Fruit fly (Drosophila melanogaster) whole organism, embryonic: ENCODE results near the gene CG14237.
A peak's percentile ranks its signal among the peaks of the same experiment; 100 is the strongest.

Experiments
- Adf1 ChIP-seq: fragments of 200-800 bp; sonication (Bioruptor generic); IDR thresholded peaks from 2 replicates; pipeline ENCODE4 v1.3.6; 2022; ENCODE audit warnings: missing biosample characterization, missing genetic modification characterization
- B-H2 ChIP-seq: fragments of 200-800 bp; sonication (Bioruptor generic); optimal IDR thresholded peaks from 2 replicates; lab custom pipeline; 2018; ENCODE audit warnings: missing biosample characterization, mild to moderate bottlenecking, missing genetic modification characterization
- Bdp1 ChIP-seq: fragments of 200-800 bp; sonication (Bioruptor generic); optimal IDR thresholded peaks from 3 replicates; lab custom pipeline; 2016; ENCODE audit warnings: missing biosample characterization, missing genetic modification characterization
- Bteb2 ChIP-seq: fragments of 200-800 bp; sonication (Bioruptor generic); optimal IDR thresholded peaks from 2 replicates; lab custom pipeline; 2016; ENCODE audit warnings: missing biosample characterization, missing genetic modification characterization
- C15 ChIP-seq: fragments of 200-800 bp; sonication (Bioruptor generic); IDR thresholded peaks from 3 replicates; pipeline ENCODE4 v1.3.6; 2022; ENCODE audit warnings: missing biosample characterization, missing genetic modification characterization
- CG10565 ChIP-seq: fragments of 200-800 bp; sonication (Bioruptor generic); optimal IDR thresholded peaks from 3 replicates; lab custom pipeline; 2016; ENCODE audit warnings: missing biosample characterization, mild to moderate bottlenecking, missing genetic modification characterization
- CG11093 ChIP-seq: fragments of 200-800 bp; sonication (Bioruptor generic); IDR thresholded peaks from 3 replicates; pipeline ENCODE4 v1.3.6; 2022; ENCODE audit warnings: missing biosample characterization, missing genetic modification characterization
- CG12219 ChIP-seq: fragments of 200-800 bp; sonication (Bioruptor generic); optimal IDR thresholded peaks from 3 replicates; lab custom pipeline; 2018; ENCODE audit warnings: missing biosample characterization, mild to moderate bottlenecking, missing genetic modification characterization
- CG12391 ChIP-seq: fragments of 200-800 bp; sonication (Bioruptor generic); optimal IDR thresholded peaks from 3 replicates; lab custom pipeline; 2018; ENCODE audit warnings: missing biosample characterization, mild to moderate bottlenecking, missing genetic modification characterization, moderate library complexity
- CG13296 ChIP-seq: fragments of 200-800 bp; sonication (Bioruptor generic); optimal IDR thresholded peaks from 3 replicates; lab custom pipeline; 2018; ENCODE audit warnings: missing biosample characterization, mild to moderate bottlenecking, missing genetic modification characterization
- CG13894 ChIP-seq: fragments of 200-800 bp; sonication (Bioruptor generic); optimal IDR thresholded peaks from 3 replicates; lab custom pipeline; 2018; ENCODE audit warnings: missing biosample characterization, mild to moderate bottlenecking, missing genetic modification characterization, moderate library complexity
- CG14050 ChIP-seq: fragments of 200-800 bp; sonication (Bioruptor generic); IDR thresholded peaks from 3 replicates; pipeline ENCODE4 v1.3.6; 2022; ENCODE audit warnings: missing biosample characterization, missing genetic modification characterization
- CG15011 ChIP-seq: fragments of 200-800 bp; sonication (Bioruptor generic); optimal IDR thresholded peaks from 3 replicates; lab custom pipeline; 2018; ENCODE audit warnings: missing biosample characterization, mild to moderate bottlenecking, missing genetic modification characterization
- CG15073 ChIP-seq: fragments of 200-800 bp; sonication (Bioruptor generic); optimal IDR thresholded peaks from 2 replicates; lab custom pipeline; 2016; ENCODE audit warnings: missing biosample characterization, missing genetic modification characterization
- CG1529 ChIP-seq: fragments of 200-800 bp; sonication (Bioruptor generic); optimal IDR thresholded peaks from 3 replicates; lab custom pipeline; 2018; ENCODE audit warnings: missing biosample characterization, missing genetic modification characterization
- CG15514 ChIP-seq: fragments of 200-800 bp; sonication (Bioruptor generic); optimal IDR thresholded peaks from 3 replicates; lab custom pipeline; 2017; ENCODE audit warnings: missing biosample characterization, missing genetic modification characterization, mild to moderate bottlenecking, moderate library complexity, missing genetic modification reagents
- CG1647 ChIP-seq: fragments of 200-800 bp; sonication (Bioruptor generic); optimal IDR thresholded peaks from 3 replicates; lab custom pipeline; 2016; ENCODE audit warnings: missing biosample characterization, missing genetic modification characterization
- CG16813 ChIP-seq: fragments of 200-800 bp; sonication (Bioruptor generic); IDR thresholded peaks from 3 replicates; pipeline ENCODE4 v1.3.6; 2022; ENCODE audit warnings: missing biosample characterization, missing genetic modification characterization; ENCODE audit not compliant: partially characterized antibody
- CG17186 ChIP-seq: fragments of 200-800 bp; sonication (Bioruptor generic); optimal IDR thresholded peaks from 3 replicates; lab custom pipeline; 2017; ENCODE audit warnings: missing biosample characterization, missing genetic modification reagents, missing genetic modification characterization
- CG2120 ChIP-seq: fragments of 200-800 bp; sonication (Bioruptor generic); optimal IDR thresholded peaks from 3 replicates; lab custom pipeline; 2016; ENCODE audit warnings: missing biosample characterization, missing genetic modification characterization
- CG32532 ChIP-seq: fragments of 200-800 bp; sonication (Bioruptor generic); IDR thresholded peaks from 2 replicates; pipeline ENCODE4 v1.3.6; 2022; ENCODE audit warnings: missing biosample characterization, missing genetic modification characterization
- CG32767 ChIP-seq: fragments of 200-800 bp; sonication (Bioruptor generic); IDR thresholded peaks from 2 replicates; pipeline ENCODE4 v1.3.6; 2022; ENCODE audit warnings: missing biosample characterization, missing genetic modification characterization
- CG7271 ChIP-seq: fragments of 200-800 bp; sonication (Bioruptor generic); optimal IDR thresholded peaks from 2 replicates; lab custom pipeline; 2018; ENCODE audit warnings: missing biosample characterization, mild to moderate bottlenecking, missing genetic modification characterization, moderate library complexity
- CG7357 ChIP-seq: fragments of 200-800 bp; sonication (Bioruptor generic); IDR thresholded peaks from 3 replicates; pipeline ENCODE4 v1.3.6; 2022; ENCODE audit warnings: missing biosample characterization, missing genetic modification characterization
- CG7556 ChIP-seq: fragments of 200-800 bp; sonication (Bioruptor generic); optimal IDR thresholded peaks from 2 replicates; lab custom pipeline; 2017; ENCODE audit warnings: missing biosample characterization, mild to moderate bottlenecking, missing genetic modification characterization
- CG8388 ChIP-seq: fragments of 200-800 bp; sonication (Bioruptor generic); optimal IDR thresholded peaks from 2 replicates; lab custom pipeline; 2019; ENCODE audit warnings: missing biosample characterization, mild to moderate bottlenecking, missing genetic modification characterization, moderate library complexity
- CG9817 ChIP-seq: fragments of 200-800 bp; sonication (Bioruptor generic); optimal IDR thresholded peaks from 2 replicates; lab custom pipeline; 2018; ENCODE audit warnings: missing biosample characterization, mild to moderate bottlenecking, missing genetic modification characterization, moderate library complexity
- CG9876 ChIP-seq: fragments of 200-800 bp; sonication (Bioruptor generic); optimal IDR thresholded peaks from 2 replicates; lab custom pipeline; 2016; ENCODE audit warnings: missing biosample characterization, missing genetic modification characterization
- Dll ChIP-seq: fragments of 200-800 bp; sonication (Bioruptor generic); IDR thresholded peaks from 4 replicates; pipeline ENCODE4 v1.3.6; 2022; ENCODE audit warnings: missing biosample characterization, missing genetic modification characterization; ENCODE audit not compliant: partially characterized antibody
- Kr ChIP-seq: fragments of 200-800 bp; sonication (Bioruptor generic); optimal IDR thresholded peaks from 2 replicates; lab custom pipeline; 2017; ENCODE audit warnings: missing biosample characterization, mild to moderate bottlenecking, missing genetic modification characterization
- MBD-R2 ChIP-seq: fragments of 200-800 bp; sonication (Bioruptor generic); IDR thresholded peaks from 2 replicates; pipeline ENCODE4 v1.3.6; 2022; ENCODE audit warnings: missing biosample characterization, missing genetic modification characterization
- NC2β ChIP-seq: fragments of 200-800 bp; sonication (Bioruptor generic); optimal IDR thresholded peaks from 2 replicates; lab custom pipeline; 2016; ENCODE audit warnings: missing biosample characterization, missing genetic modification characterization
- ac ChIP-seq: fragments of 200-800 bp; sonication (Bioruptor generic); optimal IDR thresholded peaks from 3 replicates; lab custom pipeline; 2017; ENCODE audit warnings: missing biosample characterization, mild to moderate bottlenecking, missing genetic modification characterization
- chif ChIP-seq, 2 experiments: fragments of 200-800 bp; sonication (Bioruptor generic); optimal IDR thresholded peaks; 3 replicates each; lab custom pipeline; 2016; ENCODE audit warnings: missing biosample characterization in 2 of 2, missing genetic modification characterization in 2 of 2
- corto ChIP-seq: fragments of 200-800 bp; sonication (Bioruptor generic); optimal IDR thresholded peaks from 2 replicates; lab custom pipeline; 2016; ENCODE audit warnings: missing biosample characterization, mild to moderate bottlenecking, missing genetic modification characterization, moderate library complexity
- en ChIP-seq: fragments of 200-800 bp; sonication (Bioruptor generic); optimal IDR thresholded peaks from 2 replicates; lab custom pipeline; 2016; ENCODE audit warnings: missing biosample characterization, missing genetic modification characterization
- ewg ChIP-seq: fragments of 200-800 bp; sonication (Bioruptor generic); optimal IDR thresholded peaks from 3 replicates; lab custom pipeline; 2017; ENCODE audit warnings: mild to moderate bottlenecking, missing biosample characterization, missing genetic modification reagents, missing genetic modification characterization
- gem ChIP-seq: fragments of 200-800 bp; sonication (Bioruptor generic); optimal IDR thresholded peaks from 2 replicates; lab custom pipeline; 2019; ENCODE audit warnings: missing biosample characterization, mild to moderate bottlenecking, missing genetic modification characterization, moderate library complexity
- hkb ChIP-seq, 2 experiments: fragments of 200-800 bp in 1 of 2; fragments of >200 bp in 1 of 2; sonication (Bioruptor generic) in 1 of 2; IDR thresholded peaks in 1 of 2; optimal IDR thresholded peaks in 1 of 2; 2 replicates each; pipeline versions ENCODE4 v1.3.6 to Lab custom; 2017 to 2022; ENCODE audit warnings: missing biosample characterization in 1 of 2, missing genetic modification characterization in 1 of 2
- insv ChIP-seq, 2 experiments: fragments of 200-800 bp; sonication (Bioruptor generic); optimal IDR thresholded peaks; 3 replicates each; lab custom pipeline; 2016 to 2018; ENCODE audit warnings: missing biosample characterization in 2 of 2, missing genetic modification characterization in 2 of 2
- jumu ChIP-seq: fragments of 200-800 bp; sonication (Bioruptor generic); optimal IDR thresholded peaks from 3 replicates; lab custom pipeline; 2016; ENCODE audit warnings: missing biosample characterization, missing genetic modification characterization
- kah ChIP-seq: fragments of 200-800 bp; sonication (Bioruptor generic); optimal IDR thresholded peaks from 2 replicates; lab custom pipeline; 2018; ENCODE audit warnings: missing biosample characterization, mild to moderate bottlenecking, missing genetic modification characterization
- klu ChIP-seq: fragments of 200-800 bp; sonication (Bioruptor generic); IDR thresholded peaks from 2 replicates; pipeline ENCODE4 v1.3.6; 2022; ENCODE audit warnings: missing biosample characterization, missing genetic modification characterization
- kni ChIP-seq: fragments of 200-800 bp; sonication (Bioruptor generic); optimal IDR thresholded peaks from 3 replicates; lab custom pipeline; 2017; ENCODE audit warnings: mild to moderate bottlenecking, missing biosample characterization, missing genetic modification reagents, missing genetic modification characterization
- lbe ChIP-seq: fragments of 200-800 bp; sonication (Bioruptor generic); optimal IDR thresholded peaks from 2 replicates; lab custom pipeline; 2016; ENCODE audit warnings: missing biosample characterization, mild to moderate bottlenecking, missing genetic modification characterization
- psq ChIP-seq: fragments of 200-800 bp; sonication (Bioruptor generic); optimal IDR thresholded peaks from 2 replicates; lab custom pipeline; 2017; ENCODE audit warnings: missing biosample characterization, missing genetic modification characterization
- rib ChIP-seq: fragments of 200-800 bp; sonication (Bioruptor generic); IDR thresholded peaks from 2 replicates; pipeline ENCODE4 v1.3.6; 2022; ENCODE audit warnings: missing biosample characterization, missing genetic modification characterization
- slou ChIP-seq: fragments of 200-800 bp; sonication (Bioruptor generic); optimal IDR thresholded peaks from 3 replicates; lab custom pipeline; 2016; ENCODE audit warnings: missing biosample characterization, missing genetic modification characterization
- sob ChIP-seq: fragments of 200-800 bp; sonication (Bioruptor generic); IDR thresholded peaks from 2 replicates; pipeline ENCODE4 v1.3.6; 2022; ENCODE audit warnings: missing biosample characterization, missing genetic modification characterization
- zf30C ChIP-seq: fragments of 200-800 bp; sonication (Bioruptor generic); optimal IDR thresholded peaks from 3 replicates; lab custom pipeline; 2018; ENCODE audit warnings: missing biosample characterization, mild to moderate bottlenecking, missing genetic modification characterization

CG14237 gene

dm6 chr3R:26461226-26461805 is 4.6 kb downstream of the CG14237 start, which contains the start of gene CG5455 (continued):
- no peak for TF ChIP-seq NC2β
- TF ChIP-seq CG12219 (GFP tag; lab: Kevin White, UChicago): peak; percentile 38
- TF ChIP-seq CG15073: no peak
- peak; percentile 41 for TF ChIP-seq CG2120
- peak; percentile 74 for TF ChIP-seq B-H2 (GFP tag; lab: Kevin White, UChicago)
- no peak for TF ChIP-seq lbe (GFP tag; lab: Kevin White, UChicago)
- no peak for TF ChIP-seq CG9817
- no peak for TF ChIP-seq CG7271 (tag; lab: Kevin White, UChicago)
- TF ChIP-seq CG11093 (GFP tag; lab: Robert Waterston, UW): no peak
- TF ChIP-seq CG17186: no peak
- TF ChIP-seq rib (GFP tag; lab: Robert Waterston, UW): peak; percentile 83; the same call in 1 of the 2 replicates
- TF ChIP-seq MBD-R2 (GFP tag; lab: Robert Waterston, UW): peak; percentile 26; the same call in 1 of the 2 replicates
- no peak for TF ChIP-seq CG10565
- TF ChIP-seq jumu (GFP tag; lab: Kevin White, UChicago): no peak
- no peak for TF ChIP-seq kni
- TF ChIP-seq zf30C (GFP tag; lab: Kevin White, UChicago): no peak
- no peak for TF ChIP-seq gem (tag; lab: Kevin White, UChicago)
- TF ChIP-seq corto (GFP tag; lab: Kevin White, UChicago): no peak
- no peak for TF ChIP-seq hkb (optimal IDR thresholded peaks at IDR 0.05; lab: Kevin White, UChicago)
- peak; percentile 74 for TF ChIP-seq hkb (GFP tag; IDR thresholded peaks at IDR 0.05; lab: Robert Waterston, UW)
- TF ChIP-seq CG16813 (GFP tag; lab: Robert Waterston, UW): no peak
- no peak for TF ChIP-seq Kr
- no peak for TF ChIP-seq CG9876
- TF ChIP-seq CG8388 (GFP tag; lab: Kevin White, UChicago): no peak
- TF ChIP-seq CG7556: no peak
- TF ChIP-seq CG15011 (GFP tag; lab: Kevin White, UChicago): no peak
- TF ChIP-seq psq (GFP tag; lab: Kevin White, UChicago): no peak
- TF ChIP-seq ewg: no peak
- no peak for TF ChIP-seq CG7357
- TF ChIP-seq CG14050 (GFP tag; lab: Robert Waterston, UW): no peak
- TF ChIP-seq klu (GFP tag; lab: Robert Waterston, UW): no peak
- TF ChIP-seq CG1529 (GFP tag; lab: Kevin White, UChicago): no peak
- TF ChIP-seq Bteb2 (GFP tag; lab: Kevin White, UChicago): peak; percentile 7
- TF ChIP-seq insv (GFP tag; optimal IDR thresholded peaks at IDR 0.05; lab: Kevin White, UChicago): no peak
- no peak for TF ChIP-seq kah
- no peak for TF ChIP-seq Dll (GFP tag; lab: Robert Waterston, UW)
- peak; percentile 73 for TF ChIP-seq CG15514 (GFP tag; lab: Kevin White, UChicago)
- TF ChIP-seq ac (GFP tag; lab: Kevin White, UChicago): no peak
- no peak for TF ChIP-seq C15 (GFP tag; lab: Robert Waterston, UW)
- TF ChIP-seq sob (GFP tag; lab: Robert Waterston, UW): peak; percentile 88
- TF ChIP-seq CG13894 (tag; lab: Kevin White, UChicago): peak; percentile 89
- TF ChIP-seq slou (GFP tag; lab: Kevin White, UChicago): no peak
- no peak for TF ChIP-seq chif (GFP tag; optimal IDR thresholded peaks at IDR 0.05; lab: Kevin White, UChicago)
- TF ChIP-seq CG32767 (GFP tag; lab: Robert Waterston, UW): peak; percentile 47; the same call in 1 of the 2 replicates
- TF ChIP-seq en: no peak
- peak; percentile 77 for TF ChIP-seq CG13296 (GFP tag; lab: Kevin White, UChicago)
- TF ChIP-seq CG12391 (tag; lab: Kevin White, UChicago): no peak
- no peak for TF ChIP-seq Bdp1 (GFP tag; lab: Kevin White, UChicago)
- TF ChIP-seq CG1647 (GFP tag; lab: Kevin White, UChicago): no peak
- peak; percentile 84 for TF ChIP-seq Adf1 (GFP tag; lab: Robert Waterston, UW)
- peak; percentile 69 for TF ChIP-seq CG32532 (GFP tag; lab: Robert Waterston, UW)
